Fruit fly (Drosophila melanogaster): ENCODE measurements around the gene Nlp.

The Nlp gene

dm6 chr3R:30043139-30043744 lies 38.7 kb downstream of the Nlp start, which contains the start of gene Sry-delta (continued):
- peak; percentile 83 for TF ChIP-seq ssp (GFP tag; IDR thresholded peaks at IDR 0.05)
- peak; percentile 64; the same call in 1 of the 2 replicates for TF ChIP-seq ato (GFP tag; IDR thresholded peaks at IDR 0.05; ENCODE audit: partially characterized antibody)
- peak; percentile 85 for TF ChIP-seq CG1024 (GFP tag; IDR thresholded peaks at IDR 0.05)
- no peak for TF ChIP-seq sc (optimal IDR thresholded peaks at IDR 0.05)
- TF ChIP-seq sc (GFP tag; optimal IDR thresholded peaks at IDR 0.05), result peak; percentile 19
- TF ChIP-seq CG18011 (GFP tag; optimal IDR thresholded peaks at IDR 0.05), result peak; percentile 72
- TF ChIP-seq hth (optimal IDR thresholded peaks at IDR 0.05), result no peak
- peak; percentile 70 for TF ChIP-seq grau (tag; optimal IDR thresholded peaks at IDR 0.05)
- TF ChIP-seq Hey (tag; optimal IDR thresholded peaks at IDR 0.05), result no peak
- peak; percentile 89 for TF ChIP-seq CG13287 (GFP tag; IDR thresholded peaks at IDR 0.05; ENCODE audit: partially characterized antibody)
- TF ChIP-seq gem (tag; optimal IDR thresholded peaks at IDR 0.05), result no peak
- TF ChIP-seq lov (optimal IDR thresholded peaks at IDR 0.05), result no peak
- TF ChIP-seq lov (GFP tag; IDR thresholded peaks at IDR 0.05), result peak; percentile 64; the same call in 2 of the 3 replicates
- no peak for TF ChIP-seq Lpt (GFP tag; optimal IDR thresholded peaks at IDR 0.05)
- TF ChIP-seq pita (GFP tag; optimal IDR thresholded peaks at IDR 0.05), result no peak
- TF ChIP-seq Kr (GFP tag; optimal IDR thresholded peaks at IDR 0.05), result no peak
- peak; percentile 90 for TF ChIP-seq vvl (GFP tag; IDR thresholded peaks at IDR 0.05)
- TF ChIP-seq CG6683 (GFP tag; optimal IDR thresholded peaks at IDR 0.05), result peak; percentile 50
- peak; percentile 65; the same call in 2 of the 3 replicates for TF ChIP-seq Doc3 (GFP tag; IDR thresholded peaks at IDR 0.05; ENCODE audit: partially characterized antibody)
- TF ChIP-seq Pdp1 (GFP tag; optimal IDR thresholded peaks at IDR 0.05), result peak; percentile 85 to 96
- TF ChIP-seq peb (GFP tag; IDR thresholded peaks at IDR 0.05), result peak; percentile 46; the same call in 1 of the 2 replicates
- TF ChIP-seq Atf-2 (GFP tag; optimal IDR thresholded peaks at IDR 0.05), result peak; percentile 58
- no peak for TF ChIP-seq Stat92E (GFP tag; optimal IDR thresholded peaks at IDR 0.05)
- TF ChIP-seq aop (GFP tag; IDR thresholded peaks at IDR 0.05), result peak; percentile 83
- TF ChIP-seq nau (GFP tag; optimal IDR thresholded peaks at IDR 0.05), result no peak
- TF ChIP-seq Hmr (GFP tag; optimal IDR thresholded peaks at IDR 0.05), result peak; percentile 85
- TF ChIP-seq so (GFP tag; IDR thresholded peaks at IDR 0.05), result no peak
- TF ChIP-seq wdn (GFP tag; IDR thresholded peaks at IDR 0.05), result peak; percentile 56; the same call in 1 of the 2 replicates
- TF ChIP-seq CG16863 (GFP tag; optimal IDR thresholded peaks at IDR 0.05), result peak; percentile 53
- TF ChIP-seq CG13296 (GFP tag; optimal IDR thresholded peaks at IDR 0.05), result peak; percentile 58
- TF ChIP-seq CG11093 (GFP tag; IDR thresholded peaks at IDR 0.05), result no peak
- TF ChIP-seq CG3281 (GFP tag; optimal IDR thresholded peaks at IDR 0.05), result peak; percentile 82
- TF ChIP-seq btn (GFP tag; optimal IDR thresholded peaks at IDR 0.05), result peak; percentile 38
- peak; percentile 58; the same call in 1 of the 3 replicates for TF ChIP-seq Mrtf (GFP tag; IDR thresholded peaks at IDR 0.05)
- peak; percentile 40 for TF ChIP-seq CG13123 (GFP tag; optimal IDR thresholded peaks at IDR 0.05)
- TF ChIP-seq CkIIα-i1 (GFP tag; IDR thresholded peaks at IDR 0.05), result no peak
- TF ChIP-seq CG15011 (GFP tag; optimal IDR thresholded peaks at IDR 0.05), result no peak
- peak; percentile 23 for TF ChIP-seq wek (GFP tag; optimal IDR thresholded peaks at IDR 0.05)
- 0 out of 3 replicates have a peak, but pooled peaks have one; percentile 20 for TF ChIP-seq gce (GFP tag; IDR thresholded peaks at IDR 0.05)
- TF ChIP-seq dysf (GFP tag; IDR thresholded peaks at IDR 0.05), result peak; percentile 59; the same call in 2 of the 3 replicates
- TF ChIP-seq Sox102F (GFP tag; optimal IDR thresholded peaks at IDR 0.05), result no peak
- peak; percentile 63 for TF ChIP-seq Nf-YC (tag; optimal IDR thresholded peaks at IDR 0.05)
- TF ChIP-seq CG18476 (GFP tag; optimal IDR thresholded peaks at IDR 0.05), result peak; percentile 53
- peak; percentile 27 for TF ChIP-seq CG10274 (GFP tag; optimal IDR thresholded peaks at IDR 0.05)
- no peak for TF ChIP-seq CG2678 (tag; optimal IDR thresholded peaks at IDR 0.05)
- TF ChIP-seq CG32772 (GFP tag; IDR thresholded peaks at IDR 0.05), result peak; percentile 62; the same call in 1 of the 2 replicates
- TF ChIP-seq CG4282 (GFP tag; optimal IDR thresholded peaks at IDR 0.05), result peak; percentile 86
- TF ChIP-seq ro (GFP tag; IDR thresholded peaks at IDR 0.05), result no peak
- peak; percentile 60 for TF ChIP-seq CG15696 (tag; optimal IDR thresholded peaks at IDR 0.05)
- TF ChIP-seq D19A (tag; optimal IDR thresholded peaks at IDR 0.05), result no peak

All from whole organism, embryonic.